Worm (Caenorhabditis elegans) whole organism, midembryonic: Measurements from ENCODE around the gene C54H2.4.

Experiments
- T22C8.4 ChIP-seq: fragments of 200-800 bp; sonication (Bioruptor generic); IDR thresholded peaks from 2 replicates; pipeline ENCODE4 v1.3.6; 2022; ENCODE audit warnings: missing genetic modification characterization, missing compliant biosample characterization
- cog-1 ChIP-seq: sonication (generic microtip); optimal IDR thresholded peaks from 2 replicates; lab custom pipeline; 2016; ENCODE audit warnings: missing genetic modification characterization, missing compliant biosample characterization
- flt-1 ChIP-seq: fragments of 200-800 bp; sonication (Bioruptor generic); IDR thresholded peaks from 2 replicates; pipeline ENCODE4 v1.3.6; 2022; ENCODE audit warnings: missing genetic modification characterization, missing compliant biosample characterization
- klf-2 ChIP-seq: fragments of 200-800 bp; sonication (Bioruptor generic); conservative IDR thresholded peaks from 2 replicates; pipeline ENCODE4 v1.3.6; 2022; ENCODE audit warnings: missing genetic modification reagents, missing genetic modification characterization, missing compliant biosample characterization
- ref-1 ChIP-seq: fragments of 200-800 bp; sonication (Bioruptor generic); conservative IDR thresholded peaks from 2 replicates; pipeline ENCODE4 v1.3.6; 2022; ENCODE audit warnings: missing genetic modification reagents, missing genetic modification characterization, missing compliant biosample characterization
- tab-1 ChIP-seq: fragments of 200-800 bp; sonication (Bioruptor generic); IDR thresholded peaks from 2 replicates; pipeline ENCODE4 v1.3.6; 2022; ENCODE audit warnings: missing genetic modification characterization, missing compliant biosample characterization
- ztf-23 ChIP-seq: fragments of 200-800 bp; sonication (Bioruptor generic); IDR thresholded peaks from 2 replicates; pipeline ENCODE4 v1.3.6; 2022; ENCODE audit warnings: missing genetic modification reagents, missing genetic modification characterization, missing compliant biosample characterization
- ztf-29 ChIP-seq: fragments of 200-800 bp; sonication (Bioruptor generic); IDR thresholded peaks from 2 replicates; pipeline ENCODE4 v1.3.6; 2022; ENCODE audit warnings: missing genetic modification reagents, missing genetic modification characterization, missing compliant biosample characterization

- TF ChIP-seq klf-2 (GFP tag; lab: Robert Waterston, UW) = no peak
- TF ChIP-seq ztf-23 = no peak
- no peak for TF ChIP-seq cog-1 (tag; lab: Kevin White, UChicago)
- no peak for TF ChIP-seq flt-1 (GFP tag; lab: Robert Waterston, UW)
- TF ChIP-seq ztf-29 (GFP tag; lab: Robert Waterston, UW) = no peak
- TF ChIP-seq T22C8.4 = no peak
- TF ChIP-seq ref-1 = no peak
- no peak for TF ChIP-seq tab-1 (GFP tag; lab: Robert Waterston, UW)
Measured at ce11 chrX:5743209-5743608, 27.3 kb downstream of the C54H2.4 start, which contains the start of gene gnrr-4.
